Worm (Caenorhabditis elegans): ENCODE measurements around the gene lgl-1.

DNA sequence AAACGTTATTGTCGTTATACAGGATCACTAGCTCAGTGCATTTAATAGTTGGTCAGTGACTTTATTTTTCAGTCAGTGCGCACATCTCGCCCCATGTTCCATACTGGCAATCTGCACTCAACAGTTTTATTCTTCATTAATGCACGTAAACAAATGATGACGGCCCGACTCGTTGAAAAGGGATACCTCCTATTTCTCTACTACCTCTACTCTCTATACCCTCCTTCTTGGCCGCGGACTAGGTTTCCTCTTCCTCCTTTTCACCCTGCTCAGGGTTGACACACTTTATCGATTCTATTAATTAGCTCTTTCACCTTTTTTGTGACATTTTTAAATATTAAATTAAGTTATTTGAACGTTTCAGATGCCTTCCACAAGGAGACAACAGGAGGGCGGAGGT is 44.6 kb upstream of the lgl-1 start, which contains the start of gene sel-12:
- TF ChIP-seq unc-39 (tag; optimal IDR thresholded peaks at IDR 0.05) (no peak), unc-62 (GFP tag; optimal IDR thresholded peaks at IDR 0.05) (no peak), pha-4 (tag; optimal IDR thresholded peaks at IDR 0.05) (no peak), ham-2 (GFP tag; optimal IDR thresholded peaks at IDR 0.05) (no peak), mab-5 (tag; optimal IDR thresholded peaks at IDR 0.05) (no peak), lsy-2 (tag; optimal IDR thresholded peaks at IDR 0.05) (no peak), elt-1 (tag; optimal IDR thresholded peaks at IDR 0.05; ENCODE audit: borderline replicate concordance, insufficient read depth) (no peak), ztf-11 (tag; optimal IDR thresholded peaks at IDR 0.05) (no peak), elt-3 (tag; optimal IDR thresholded peaks at IDR 0.05) (no peak)
